Worm (Caenorhabditis elegans): ENCODE data around the gene K06A4.6.
A peak's percentile ranks its signal among the peaks of the same experiment; 100 is the strongest.

Gene K06A4.6

DNA sequence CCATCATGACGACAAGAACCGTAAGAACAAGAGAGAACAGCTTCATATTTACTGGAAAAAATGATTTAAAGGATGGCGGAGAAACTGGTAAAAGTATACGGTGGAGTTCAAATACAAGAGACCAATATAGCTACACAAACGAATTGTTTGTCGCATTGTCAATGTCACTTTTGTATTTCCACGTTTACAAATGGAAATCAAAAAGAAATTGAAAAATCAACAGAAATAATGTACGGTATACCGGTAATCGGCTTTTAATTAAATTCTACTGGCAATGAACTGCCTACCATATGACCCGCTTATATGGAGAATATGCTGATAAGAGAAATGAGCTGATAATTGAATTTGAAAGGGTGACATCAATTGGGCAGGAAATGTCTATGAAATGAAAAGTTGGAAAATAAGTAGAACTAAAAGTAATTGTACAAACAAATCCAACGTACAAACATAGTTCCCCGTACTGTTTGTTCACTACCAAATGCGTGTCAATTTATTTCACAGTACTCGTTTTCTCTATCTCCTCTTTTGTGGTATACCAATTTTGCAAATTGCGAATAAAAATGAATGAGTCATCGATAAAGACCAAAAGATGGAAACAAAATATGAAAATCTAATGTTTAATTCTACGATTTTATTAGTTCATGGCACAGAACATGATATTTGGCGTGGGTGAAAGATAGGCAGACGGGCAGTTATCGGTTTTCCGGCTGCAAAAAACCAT, 11.1 kb upstream of the K06A4.6 start, which contains the start of gene K06A4.7:
Gene K06A4.7 (minus strand): TSS at position 51 of the 721 bp plus-strand sequence.
- TF ChIP-seq nhr-102 (tag; optimal IDR thresholded peaks at IDR 0.05): no peak
- TF ChIP-seq Y48G9A.11 (GFP tag; IDR thresholded peaks at IDR 0.05): no peak
- TF ChIP-seq mes-2 (tag; optimal IDR thresholded peaks at IDR 0.05; ENCODE audit: poor library complexity, severe bottlenecking): no peak
- no peak for TF ChIP-seq egl-27 (tag; optimal IDR thresholded peaks at IDR 0.05)
- peak; percentile 55 for TF ChIP-seq aha-1 (tag)
- no peak for TF ChIP-seq nhr-25 (tag; optimal IDR thresholded peaks at IDR 0.05; ENCODE audit: borderline replicate concordance, insufficient read depth)
- peak in 1 of 2 experiments; percentile 1 for TF ChIP-seq hif-1 (tag; optimal IDR thresholded peaks at IDR 0.05)
- TF ChIP-seq arid-1 (GFP tag; conservative IDR thresholded peaks at IDR 0.05): no peak
- no peak for TF ChIP-seq nhr-41 (GFP tag; IDR thresholded peaks at IDR 0.05)
- 0 out of 2 replicates have a peak, but pooled peaks have one; percentile 17 for TF ChIP-seq lin-1 (GFP tag; IDR thresholded peaks at IDR 0.05)
- no peak for TF ChIP-seq ZK546.5 (tag; optimal IDR thresholded peaks at IDR 0.05)
- TF ChIP-seq cey-2 (tag; optimal IDR thresholded peaks at IDR 0.05; ENCODE audit: borderline replicate concordance, insufficient read depth): no peak
- TF ChIP-seq dmd-6 (GFP tag; IDR thresholded peaks at IDR 0.05): peak; percentile 51
- TF ChIP-seq zfp-3 (GFP tag; conservative IDR thresholded peaks at IDR 0.05): no peak
- peak; percentile 76 for TF ChIP-seq hlh-11 (tag; optimal IDR thresholded peaks at IDR 0.05)
- no peak for TF ChIP-seq F44E2.7 (GFP tag; IDR thresholded peaks at IDR 0.05)
- no peak for TF ChIP-seq mxl-2 (GFP tag; conservative IDR thresholded peaks at IDR 0.05)
- TF ChIP-seq ceh-44 (GFP tag; IDR thresholded peaks at IDR 0.05): no peak
- no peak for TF ChIP-seq jun-1 (tag; optimal IDR thresholded peaks at IDR 0.05)
- TF ChIP-seq dve-1 (tag; optimal IDR thresholded peaks at IDR 0.05; ENCODE audit: insufficient read depth): peak; percentile 21
- no peak for TF ChIP-seq daf-16 (GFP tag; optimal IDR thresholded peaks at IDR 0.05)
- TF ChIP-seq daf-16 (tag; optimal IDR thresholded peaks at IDR 0.05): peak; percentile 64
- TF ChIP-seq nhr-28 (tag; optimal IDR thresholded peaks at IDR 0.05): peak; percentile 48
- TF ChIP-seq dmd-8 (GFP tag; IDR thresholded peaks at IDR 0.05): no peak
- TF ChIP-seq pqm-1 (tag; optimal IDR thresholded peaks at IDR 0.05): no peak
- TF ChIP-seq mdl-1 (tag; optimal IDR thresholded peaks at IDR 0.05): peak in 1 of 2 experiments; percentile 33

DNA sequence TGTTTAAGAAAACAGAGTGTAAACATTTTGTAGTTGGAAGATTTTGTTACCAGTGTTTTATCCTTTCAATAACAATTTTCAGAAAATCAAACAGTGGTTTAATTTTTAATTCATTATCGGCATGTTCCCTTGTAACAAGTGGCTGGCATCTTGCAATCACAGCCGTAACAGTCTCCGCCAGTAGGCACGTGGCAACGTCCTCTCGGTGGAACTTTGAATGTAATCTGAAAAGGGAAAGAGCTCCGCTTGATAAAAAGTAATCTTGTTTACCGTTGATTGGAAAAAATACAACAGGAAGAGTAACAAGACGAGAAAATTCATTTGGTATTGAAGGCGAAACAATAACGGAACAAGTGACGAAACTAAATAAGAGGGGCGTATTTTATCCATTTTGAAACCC, 8.9 kb upstream of the K06A4.6 start, which contains the start of gene K06A4.10:
Gene K06A4.10 (minus strand): TSS at position 390 of the 400 bp plus-strand sequence.
- TF ChIP-seq dve-1 (tag; optimal IDR thresholded peaks at IDR 0.05; ENCODE audit: insufficient read depth): peak; percentile 31
- TF ChIP-seq unc-62 (GFP tag; optimal IDR thresholded peaks at IDR 0.05 in 1 of 2): no peak
- TF ChIP-seq unc-62 (tag; optimal IDR thresholded peaks at IDR 0.05): no peak
- peak; percentile 18; the same call in 1 of the 2 replicates for TF ChIP-seq tra-1 (GFP tag; IDR thresholded peaks at IDR 0.05)
- TF ChIP-seq zag-1 (tag; optimal IDR thresholded peaks at IDR 0.05): no peak
- no peak for TF ChIP-seq nhr-41 (GFP tag; IDR thresholded peaks at IDR 0.05)
- TF ChIP-seq lin-1 (GFP tag; IDR thresholded peaks at IDR 0.05): peak; percentile 45; the same call in 1 of the 2 replicates
- no peak for TF ChIP-seq cey-2 (tag; optimal IDR thresholded peaks at IDR 0.05; ENCODE audit: borderline replicate concordance, insufficient read depth)
- no peak for TF ChIP-seq mes-2 (tag; optimal IDR thresholded peaks at IDR 0.05; ENCODE audit: poor library complexity, severe bottlenecking)
- TF ChIP-seq lsy-2 (tag; optimal IDR thresholded peaks at IDR 0.05): no peak
- no peak for TF ChIP-seq lin-29 (GFP tag; IDR thresholded peaks at IDR 0.05)
- peak; percentile 36 for TF ChIP-seq nhr-77 (tag; optimal IDR thresholded peaks at IDR 0.05)
- TF ChIP-seq Y75B8A.6 (GFP tag; IDR thresholded peaks at IDR 0.05): no peak
- TF ChIP-seq spr-3 (GFP tag; optimal IDR thresholded peaks at IDR 0.05): no peak
- no peak for TF ChIP-seq daf-16 (GFP tag; optimal IDR thresholded peaks at IDR 0.05)
- TF ChIP-seq daf-16 (tag; optimal IDR thresholded peaks at IDR 0.05): peak; percentile 64
- TF ChIP-seq zip-11 (GFP tag; IDR thresholded peaks at IDR 0.05): no peak
- TF ChIP-seq spr-1 (tag; optimal IDR thresholded peaks at IDR 0.05): no peak
- TF ChIP-seq hlh-11 (tag; optimal IDR thresholded peaks at IDR 0.05): peak; percentile 53
- TF ChIP-seq ceh-32 (tag; optimal IDR thresholded peaks at IDR 0.05; ENCODE audit: poor library complexity): no peak
- no peak for TF ChIP-seq ctbp-1 (GFP tag; IDR thresholded peaks at IDR 0.05)
- peak in 1 of 2 experiments; percentile 38 for TF ChIP-seq mdl-1 (tag; optimal IDR thresholded peaks at IDR 0.05)
- TF ChIP-seq madf-5 (GFP tag; IDR thresholded peaks at IDR 0.05): no peak
- TF ChIP-seq nhr-28 (tag; optimal IDR thresholded peaks at IDR 0.05): peak; percentile 13
- no peak for TF ChIP-seq F37D6.2 (tag; optimal IDR thresholded peaks at IDR 0.05)
- TF ChIP-seq mxl-2 (GFP tag; conservative IDR thresholded peaks at IDR 0.05): no peak
- no peak for TF ChIP-seq nhr-237 (tag; optimal IDR thresholded peaks at IDR 0.05)
